Fruit fly (Drosophila melanogaster) whole organism, embryonic: Measurements from ENCODE around the gene CG33172.

Experiments
- Bdp1 ChIP-seq: fragments of 200-800 bp; sonication (Bioruptor generic); optimal IDR thresholded peaks from 3 replicates; lab custom pipeline; 2016; ENCODE audit warnings: missing biosample characterization, missing genetic modification characterization
- BtbVII ChIP-seq: fragments of 200-800 bp; sonication (Bioruptor generic); optimal IDR thresholded peaks from 3 replicates; lab custom pipeline; 2017; ENCODE audit warnings: missing biosample characterization, mild to moderate bottlenecking, missing genetic modification characterization
- CG10979 ChIP-seq: fragments of 200-800 bp; sonication (Bioruptor generic); optimal IDR thresholded peaks from 2 replicates; lab custom pipeline; 2018; ENCODE audit warnings: missing biosample characterization, mild to moderate bottlenecking, missing genetic modification characterization, moderate library complexity
- CG11398 ChIP-seq: fragments of 200-800 bp; sonication (Bioruptor generic); optimal IDR thresholded peaks from 2 replicates; lab custom pipeline; 2016; ENCODE audit warnings: missing biosample characterization, missing genetic modification characterization
- CG11560 ChIP-seq: fragments of 200-800 bp; sonication (Bioruptor generic); IDR thresholded peaks from 3 replicates; pipeline ENCODE4 v1.3.6; 2022; ENCODE audit warnings: missing biosample characterization, missing genetic modification characterization
- CG11695 ChIP-seq: fragments of 200-800 bp; sonication (Bioruptor generic); IDR thresholded peaks from 3 replicates; pipeline ENCODE4 v1.3.6; 2022; ENCODE audit warnings: missing biosample characterization, missing genetic modification characterization
- CG12104 ChIP-seq: fragments of 200-800 bp; sonication (Bioruptor generic); optimal IDR thresholded peaks from 3 replicates; lab custom pipeline; 2016; ENCODE audit warnings: missing biosample characterization, missing genetic modification characterization
- CG16863 ChIP-seq: fragments of 200-800 bp; sonication (Bioruptor generic); optimal IDR thresholded peaks from 3 replicates; lab custom pipeline; 2016; ENCODE audit warnings: missing biosample characterization, missing genetic modification characterization
- CG17568 ChIP-seq: fragments of 200-800 bp; sonication (Bioruptor generic); optimal IDR thresholded peaks from 2 replicates; lab custom pipeline; 2018; ENCODE audit warnings: missing biosample characterization, mild to moderate bottlenecking, missing genetic modification characterization, moderate library complexity
- CG1792 ChIP-seq: fragments of 200-800 bp; sonication (Bioruptor generic); optimal IDR thresholded peaks from 2 replicates; lab custom pipeline; 2016; ENCODE audit warnings: missing biosample characterization, missing genetic modification characterization
- CG18599 ChIP-seq: fragments of 200-800 bp; sonication (Bioruptor generic); optimal IDR thresholded peaks from 3 replicates; lab custom pipeline; 2017; ENCODE audit warnings: missing biosample characterization, missing genetic modification characterization, mild to moderate bottlenecking, moderate library complexity, missing genetic modification reagents
- CG7928 ChIP-seq: fragments of 200-800 bp; sonication (Bioruptor generic); optimal IDR thresholded peaks from 2 replicates; lab custom pipeline; 2017; ENCODE audit warnings: missing biosample characterization, mild to moderate bottlenecking, missing genetic modification characterization
- CG8388 ChIP-seq: fragments of 200-800 bp; sonication (Bioruptor generic); optimal IDR thresholded peaks from 2 replicates; lab custom pipeline; 2019; ENCODE audit warnings: missing biosample characterization, mild to moderate bottlenecking, missing genetic modification characterization, moderate library complexity
- CG8944 ChIP-seq: fragments of 200-800 bp; sonication (Bioruptor generic); optimal IDR thresholded peaks from 3 replicates; lab custom pipeline; 2016; ENCODE audit warnings: missing biosample characterization, missing genetic modification characterization
- CG9215 ChIP-seq: fragments of 200-800 bp; sonication (Bioruptor generic); IDR thresholded peaks from 2 replicates; pipeline ENCODE4 v1.3.6; 2022; ENCODE audit warnings: missing biosample characterization, missing genetic modification characterization
- D19A ChIP-seq: fragments of 200-800 bp; optimal IDR thresholded peaks from 3 replicates; lab custom pipeline; 2019; ENCODE audit warnings: missing biosample characterization, mild to moderate bottlenecking, missing genetic modification characterization, moderate library complexity
- Dbx ChIP-seq: fragments of 200-800 bp; sonication (Bioruptor generic); IDR thresholded peaks from 3 replicates; pipeline ENCODE4 v1.3.6; 2022; ENCODE audit warnings: missing biosample characterization, missing genetic modification characterization
- Dip2 ChIP-seq: fragments of 200-800 bp; sonication (Bioruptor generic); IDR thresholded peaks from 2 replicates; pipeline ENCODE4 v1.3.6; 2022; ENCODE audit warnings: missing biosample characterization, missing genetic modification characterization
- E2f2 ChIP-seq: fragments of 200-800 bp; sonication (Bioruptor generic); IDR thresholded peaks from 2 replicates; pipeline ENCODE4 v1.3.6; 2022; ENCODE audit warnings: missing biosample characterization, missing genetic modification characterization
- Ets97D ChIP-seq: fragments of 200-800 bp; sonication (Bioruptor generic); optimal IDR thresholded peaks from 3 replicates; lab custom pipeline; 2016; ENCODE audit warnings: missing biosample characterization, missing genetic modification characterization
- HLH4C ChIP-seq: fragments of 200-800 bp; sonication (Bioruptor generic); IDR thresholded peaks from 3 replicates; pipeline ENCODE4 v1.3.6; 2022; ENCODE audit warnings: missing biosample characterization, missing genetic modification characterization; ENCODE audit not compliant: partially characterized antibody
- Lhr ChIP-seq: fragments of 200-800 bp; sonication (Bioruptor generic); optimal IDR thresholded peaks from 3 replicates; lab custom pipeline; 2017; ENCODE audit warnings: mild to moderate bottlenecking, missing biosample characterization, missing genetic modification reagents, missing genetic modification characterization
- Nf-YC ChIP-seq: fragments of 200-800 bp; optimal IDR thresholded peaks from 3 replicates; lab custom pipeline; 2019; ENCODE audit warnings: missing biosample characterization, mild to moderate bottlenecking, missing genetic modification characterization, moderate library complexity
- Opbp ChIP-seq: fragments of 200-800 bp; sonication (Bioruptor generic); IDR thresholded peaks from 3 replicates; pipeline ENCODE4 v1.3.6; 2022; ENCODE audit warnings: missing biosample characterization, missing genetic modification characterization; ENCODE audit not compliant: partially characterized antibody
- Optix ChIP-seq: fragments of 200-800 bp; sonication (Bioruptor generic); IDR thresholded peaks from 3 replicates; pipeline ENCODE4 v1.3.6; 2022; ENCODE audit warnings: missing biosample characterization, missing genetic modification characterization
- Rx ChIP-seq: fragments of 200-800 bp; sonication (Bioruptor generic); IDR thresholded peaks from 2 replicates; pipeline ENCODE4 v1.3.6; 2022; ENCODE audit warnings: missing biosample characterization, missing genetic modification characterization
- YL-1 ChIP-seq: fragments of 200-800 bp; sonication (Bioruptor generic); optimal IDR thresholded peaks from 3 replicates; lab custom pipeline; 2017; ENCODE audit warnings: missing biosample characterization, mild to moderate bottlenecking, missing genetic modification characterization
- az2 ChIP-seq: fragments of 200-800 bp; sonication (Bioruptor generic); optimal IDR thresholded peaks from 3 replicates; lab custom pipeline; 2016; ENCODE audit warnings: missing biosample characterization, missing genetic modification characterization
- bbx ChIP-seq: fragments of 200-800 bp; sonication (Bioruptor generic); IDR thresholded peaks from 2 replicates; pipeline ENCODE4 v1.3.6; 2022; ENCODE audit warnings: missing biosample characterization, missing genetic modification characterization; ENCODE audit not compliant: partially characterized antibody
- cad ChIP-seq: fragments of >200 bp; optimal IDR thresholded peaks from 2 replicates; lab custom pipeline; 2017; ENCODE audit warnings: missing biosample characterization, missing genetic modification characterization
- chinmo ChIP-seq: fragments of 200-800 bp; sonication (Bioruptor generic); IDR thresholded peaks from 4 replicates; pipeline ENCODE4 v1.3.6; 2022; ENCODE audit warnings: missing biosample characterization, missing genetic modification characterization; ENCODE audit not compliant: partially characterized antibody
- chm ChIP-seq: fragments of 200-800 bp; sonication (Bioruptor generic); IDR thresholded peaks from 2 replicates; pipeline ENCODE4 v1.3.6; 2022; ENCODE audit warnings: missing biosample characterization, missing genetic modification characterization
- crp ChIP-seq, 2 experiments: fragments of 200-800 bp; sonication (Bioruptor generic); optimal IDR thresholded peaks; 2 replicates in 1 of 2; 3 replicates in 1 of 2; lab custom pipeline; 2017; ENCODE audit warnings: missing biosample characterization in 2 of 2, missing genetic modification characterization in 2 of 2, mild to moderate bottlenecking in 1 of 2, moderate library complexity in 1 of 2
- dysf ChIP-seq: fragments of 200-800 bp; sonication (Bioruptor generic); IDR thresholded peaks from 3 replicates; pipeline ENCODE4 v1.3.6; 2022; ENCODE audit warnings: missing biosample characterization, missing genetic modification characterization
- grau ChIP-seq: fragments of 200-800 bp; optimal IDR thresholded peaks from 3 replicates; lab custom pipeline; 2019; ENCODE audit warnings: missing biosample characterization, mild to moderate bottlenecking, missing genetic modification characterization, moderate library complexity
- ind ChIP-seq: fragments of 200-800 bp; sonication (Bioruptor generic); optimal IDR thresholded peaks from 3 replicates; lab custom pipeline; 2016; ENCODE audit warnings: missing biosample characterization, missing genetic modification characterization
- lov ChIP-seq, 2 experiments: fragments of 200-800 bp in 1 of 2; fragments of >200 bp in 1 of 2; sonication (Bioruptor generic) in 1 of 2; IDR thresholded peaks in 1 of 2; optimal IDR thresholded peaks in 1 of 2; 2 replicates in 1 of 2; 3 replicates in 1 of 2; pipeline versions ENCODE4 v1.3.6 to Lab custom; 2017 to 2022; ENCODE audit warnings: missing biosample characterization in 1 of 2, missing genetic modification characterization in 1 of 2
- mam ChIP-seq: fragments of 200-800 bp; sonication (Bioruptor generic); optimal IDR thresholded peaks from 3 replicates; lab custom pipeline; 2016; ENCODE audit warnings: missing biosample characterization, missing genetic modification characterization
- nmo ChIP-seq: fragments of 200-800 bp; sonication (Bioruptor generic); optimal IDR thresholded peaks from 2 replicates; lab custom pipeline; 2018; ENCODE audit warnings: missing biosample characterization, mild to moderate bottlenecking, missing genetic modification characterization, moderate library complexity
- oc ChIP-seq: fragments of 200-800 bp; sonication (Bioruptor generic); optimal IDR thresholded peaks from 2 replicates; lab custom pipeline; 2018; ENCODE audit warnings: missing biosample characterization, mild to moderate bottlenecking, missing genetic modification characterization, moderate library complexity
- pita ChIP-seq: fragments of 200-800 bp; sonication (Bioruptor generic); optimal IDR thresholded peaks from 2 replicates; lab custom pipeline; 2017; ENCODE audit warnings: missing biosample characterization, mild to moderate bottlenecking, missing genetic modification characterization
- sima ChIP-seq: fragments of 200-800 bp; sonication (Bioruptor generic); optimal IDR thresholded peaks from 2 replicates; lab custom pipeline; 2016; ENCODE audit warnings: missing biosample characterization, missing genetic modification characterization
- sr ChIP-seq: fragments of 200-800 bp; sonication (Bioruptor generic); IDR thresholded peaks from 3 replicates; pipeline ENCODE4 v1.3.6; 2022; ENCODE audit warnings: missing biosample characterization, missing genetic modification characterization
- ssp ChIP-seq: fragments of 200-800 bp; sonication (Bioruptor generic); IDR thresholded peaks from 2 replicates; pipeline ENCODE4 v1.3.6; 2022; ENCODE audit warnings: missing biosample characterization, missing genetic modification characterization
- stwl ChIP-seq: fragments of 200-800 bp; sonication (Bioruptor generic); optimal IDR thresholded peaks from 3 replicates; lab custom pipeline; 2018; ENCODE audit warnings: missing biosample characterization, mild to moderate bottlenecking, missing genetic modification characterization, moderate library complexity
- trem ChIP-seq: fragments of 200-800 bp; optimal IDR thresholded peaks from 3 replicates; lab custom pipeline; 2019; ENCODE audit warnings: missing biosample characterization, mild to moderate bottlenecking, missing genetic modification characterization, moderate library complexity
- wor ChIP-seq: fragments of 200-800 bp; sonication (Bioruptor generic); IDR thresholded peaks from 2 replicates; pipeline ENCODE4 v1.3.6; 2022; ENCODE audit warnings: missing biosample characterization, missing genetic modification characterization

Gene CG33172

dm6 chrX:15738890-15739550, 30.4 kb upstream of the CG33172 start, which contains the start of the genes CG11679 and CG8206 (continued):
- peak; percentile 58 for TF ChIP-seq nmo
- TF ChIP-seq mam (GFP tag; lab: Kevin White, UChicago), result peak; percentile 66
- peak; percentile 30; the same call in 1 of the 2 replicates for TF ChIP-seq ssp (GFP tag; lab: Robert Waterston, UW)
- no peak for TF ChIP-seq CG12104 (GFP tag; lab: Kevin White, UChicago)
- peak; percentile 67 for TF ChIP-seq CG8944 (GFP tag; lab: Kevin White, UChicago)

DNA sequence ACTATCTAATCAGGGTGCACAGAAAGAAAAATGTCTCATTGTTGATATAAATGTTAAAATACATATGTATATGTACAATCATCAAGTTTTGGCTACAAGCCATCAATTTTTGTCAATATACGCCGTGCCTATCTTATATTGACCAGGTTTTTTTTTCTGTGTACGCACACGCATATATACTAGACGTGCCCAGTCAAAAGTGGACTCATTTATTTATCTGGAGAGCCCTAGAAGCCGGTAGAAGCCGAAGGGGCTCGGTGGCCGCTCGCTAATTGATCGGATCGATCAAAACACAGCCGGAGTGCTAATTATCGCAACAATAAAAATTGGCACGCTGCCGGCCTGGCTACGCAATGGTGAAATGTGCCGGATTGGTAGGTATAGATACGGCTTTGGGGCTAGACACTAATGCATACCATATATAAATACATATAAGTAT, 29.2 kb upstream of the CG33172 start:
- TF ChIP-seq trem (tag; lab: Kevin White, UChicago) (no peak), sima (GFP tag; lab: Kevin White, UChicago) (no peak), Dbx (GFP tag; lab: Robert Waterston, UW) (peak; percentile 88), Opbp (no peak), CG18599 (peak; percentile 91), crp (GFP tag; optimal IDR thresholded peaks at IDR 0.05; lab: Kevin White, UChicago) (peak in 1 of 2 experiments; percentile 21), lov (optimal IDR thresholded peaks at IDR 0.05; lab: Kevin White, UChicago) (no peak), lov (GFP tag; IDR thresholded peaks at IDR 0.05; lab: Robert Waterston, UW) (no peak), Ets97D (GFP tag; lab: Kevin White, UChicago) (no peak), stwl (tag; lab: Kevin White, UChicago) (no peak), CG9215 (GFP tag; lab: Robert Waterston, UW) (peak; percentile 71), Rx (peak; percentile 50; the same call in 1 of the 2 replicates), CG1792 (peak; percentile 29), Nf-YC (tag; lab: Kevin White, UChicago) (peak; percentile 43), YL-1 (no peak), CG11560 (peak; percentile 21; the same call in 1 of the 3 replicates), BtbVII (GFP tag; lab: Kevin White, UChicago) (peak; percentile 48), chm (GFP tag; lab: Robert Waterston, UW) (peak; percentile 62; the same call in 1 of the 2 replicates), oc (tag; lab: Kevin White, UChicago) (no peak), Dip2 (no peak), CG8388 (GFP tag; lab: Kevin White, UChicago) (peak; percentile 50), cad (GFP tag; lab: Kevin White, UChicago) (no peak), CG11695 (GFP tag; lab: Robert Waterston, UW) (peak; percentile 68; the same call in 2 of the 3 replicates), CG17568 (no peak), bbx (GFP tag; lab: Robert Waterston, UW) (no peak), Optix (GFP tag; lab: Robert Waterston, UW) (0 out of 3 replicates have a peak, but pooled peaks have one; percentile 16), CG7928 (GFP tag; lab: Kevin White, UChicago) (peak; percentile 15), CG10979 (peak; percentile 50), pita (GFP tag; lab: Kevin White, UChicago) (no peak), ind (GFP tag; lab: Kevin White, UChicago) (peak; percentile 67), Lhr (GFP tag; lab: Kevin White, UChicago) (no peak), chinmo (GFP tag; lab: Robert Waterston, UW) (no peak), CG8944 (GFP tag; lab: Kevin White, UChicago) (peak; percentile 75), wor (GFP tag; lab: Robert Waterston, UW) (no peak), CG11398 (GFP tag; lab: Kevin White, UChicago) (no peak), az2 (GFP tag; lab: Kevin White, UChicago) (peak; percentile 53), dysf (peak; percentile 83), D19A (tag; lab: Kevin White, UChicago) (peak; percentile 37), sr (GFP tag; lab: Robert Waterston, UW) (no peak), Bdp1 (no peak), E2f2 (GFP tag; lab: Robert Waterston, UW) (peak; percentile 36; the same call in 1 of the 2 replicates), grau (tag; lab: Kevin White, UChicago) (peak; percentile 78), HLH4C (GFP tag; lab: Robert Waterston, UW) (no peak), CG16863 (GFP tag; lab: Kevin White, UChicago) (peak; percentile 54)
